Fruit fly (Drosophila melanogaster) whole organism, prepupa: ENCODE measurements around the gene mRpS11.
A peak's percentile ranks its signal among the peaks of the same experiment; 100 is the strongest.

Experiments
- Blimp-1 ChIP-seq: fragments of 200-800 bp; sonication (Bioruptor generic); optimal IDR thresholded peaks from 3 replicates; lab custom pipeline; 2017; ENCODE audit warnings: missing biosample characterization, missing genetic modification characterization, mild to moderate bottlenecking, moderate library complexity, missing genetic modification reagents
- CG11294 ChIP-seq: fragments of 200-800 bp; sonication (Bioruptor generic); IDR thresholded peaks from 2 replicates; pipeline ENCODE4 v1.3.6; 2022; ENCODE audit warnings: missing biosample characterization, missing genetic modification characterization
- CG1621 ChIP-seq: fragments of 200-800 bp; sonication (Bioruptor generic); optimal IDR thresholded peaks from 3 replicates; lab custom pipeline; 2018; ENCODE audit warnings: missing biosample characterization, mild to moderate bottlenecking, missing genetic modification characterization
- CG16779 ChIP-seq: fragments of 200-800 bp; sonication (Bioruptor generic); optimal IDR thresholded peaks from 3 replicates; lab custom pipeline; 2017; ENCODE audit warnings: missing biosample characterization, mild to moderate bottlenecking, missing genetic modification characterization
- CG31627 ChIP-seq: fragments of 200-800 bp; sonication (Bioruptor generic); optimal IDR thresholded peaks from 3 replicates; lab custom pipeline; 2016; ENCODE audit warnings: missing biosample characterization, missing genetic modification characterization
- CG32006 ChIP-seq: fragments of 200-800 bp; sonication (Bioruptor generic); optimal IDR thresholded peaks from 3 replicates; lab custom pipeline; 2017; ENCODE audit warnings: missing biosample characterization, mild to moderate bottlenecking, missing genetic modification characterization
- CG3919 ChIP-seq: fragments of 200-800 bp; sonication (Bioruptor generic); optimal IDR thresholded peaks from 3 replicates; lab custom pipeline; 2016; ENCODE audit warnings: missing biosample characterization, missing genetic modification characterization
- CG6163 ChIP-seq: fragments of 200-800 bp; sonication (Bioruptor generic); IDR thresholded peaks from 3 replicates; pipeline ENCODE4 v1.3.6; 2022; ENCODE audit warnings: missing biosample characterization, missing genetic modification characterization
- CG6276 ChIP-seq: fragments of 200-800 bp; sonication (Bioruptor generic); optimal IDR thresholded peaks from 2 replicates; lab custom pipeline; 2017; ENCODE audit warnings: missing biosample characterization, mild to moderate bottlenecking, missing genetic modification characterization
- CG6808 ChIP-seq: fragments of 200-800 bp; sonication (Bioruptor generic); optimal IDR thresholded peaks from 3 replicates; lab custom pipeline; 2017; ENCODE audit warnings: missing biosample characterization, missing genetic modification characterization, mild to moderate bottlenecking, moderate library complexity, missing genetic modification reagents
- CG6854 ChIP-seq: fragments of 200-800 bp; sonication (Bioruptor generic); optimal IDR thresholded peaks from 2 replicates; lab custom pipeline; 2017; ENCODE audit warnings: missing biosample characterization, mild to moderate bottlenecking, missing genetic modification characterization
- CG7368 ChIP-seq: fragments of 200-800 bp; sonication (Bioruptor generic); optimal IDR thresholded peaks from 3 replicates; lab custom pipeline; 2016; ENCODE audit warnings: missing biosample characterization, missing genetic modification characterization
- CG8119 ChIP-seq: fragments of 200-800 bp; sonication (Bioruptor generic); IDR thresholded peaks from 3 replicates; pipeline ENCODE4 v1.3.6; 2022; ENCODE audit warnings: missing biosample characterization, missing genetic modification characterization
- CG8319 ChIP-seq: fragments of 200-800 bp; sonication (Bioruptor generic); optimal IDR thresholded peaks from 3 replicates; lab custom pipeline; 2016; ENCODE audit warnings: missing biosample characterization, missing genetic modification characterization
- CG9139 ChIP-seq: fragments of 200-800 bp; sonication (Bioruptor generic); optimal IDR thresholded peaks from 3 replicates; lab custom pipeline; 2017; ENCODE audit warnings: missing biosample characterization, mild to moderate bottlenecking, missing genetic modification characterization
- Eip75B ChIP-seq: fragments of 200-800 bp; sonication (Bioruptor generic); optimal IDR thresholded peaks from 3 replicates; lab custom pipeline; 2016; ENCODE audit warnings: missing biosample characterization, missing genetic modification characterization
- Eip78C ChIP-seq: fragments of 200-800 bp; sonication (Bioruptor generic); peaks from one replicate; lab custom pipeline; 2016; ENCODE audit warnings: missing biosample characterization, missing genetic modification characterization
- Ets96B ChIP-seq: fragments of 200-800 bp; optimal IDR thresholded peaks from 2 replicates; lab custom pipeline; 2019; ENCODE audit warnings: missing biosample characterization, mild to moderate bottlenecking, missing genetic modification characterization, moderate library complexity
- Hr39 ChIP-seq: fragments of 200-800 bp; sonication (Bioruptor generic); optimal IDR thresholded peaks from 2 replicates; lab custom pipeline; 2016; ENCODE audit warnings: missing biosample characterization, missing genetic modification characterization
- Hr4 ChIP-seq: fragments of 200-800 bp; sonication (Bioruptor generic); optimal IDR thresholded peaks from 3 replicates; lab custom pipeline; 2016; ENCODE audit warnings: missing biosample characterization, missing genetic modification characterization
- Lpt ChIP-seq: fragments of 200-800 bp; sonication (Bioruptor generic); optimal IDR thresholded peaks from 3 replicates; lab custom pipeline; 2016; ENCODE audit warnings: missing biosample characterization, missing genetic modification characterization
- Smox ChIP-seq: fragments of 200-800 bp; sonication (Bioruptor generic); optimal IDR thresholded peaks from 3 replicates; lab custom pipeline; 2016; ENCODE audit warnings: missing biosample characterization, missing genetic modification characterization
- Sox102F ChIP-seq: fragments of 200-800 bp; sonication (Bioruptor generic); optimal IDR thresholded peaks from 2 replicates; lab custom pipeline; 2016; ENCODE audit warnings: missing biosample characterization, mild to moderate bottlenecking, missing genetic modification characterization
- dsx ChIP-seq: fragments of 200-800 bp; optimal IDR thresholded peaks from 3 replicates; lab custom pipeline; 2019; ENCODE audit warnings: missing biosample characterization, mild to moderate bottlenecking, missing genetic modification characterization, moderate library complexity; ENCODE audit not compliant: poor library complexity, severe bottlenecking
- eg ChIP-seq: fragments of 200-800 bp; sonication (Bioruptor generic); IDR thresholded peaks from 3 replicates; pipeline ENCODE4 v1.3.6; 2022; ENCODE audit warnings: missing biosample characterization, missing genetic modification characterization
- esn ChIP-seq: fragments of 200-800 bp; sonication (Bioruptor generic); optimal IDR thresholded peaks from 2 replicates; lab custom pipeline; 2016; ENCODE audit warnings: missing biosample characterization, mild to moderate bottlenecking, missing genetic modification characterization, moderate library complexity
- fd59A ChIP-seq: fragments of 200-800 bp; sonication (Bioruptor generic); optimal IDR thresholded peaks from 2 replicates; lab custom pipeline; 2017; ENCODE audit warnings: missing biosample characterization, mild to moderate bottlenecking, missing genetic modification characterization, missing genetic modification reagents
- fd85E ChIP-seq: fragments of 200-800 bp; sonication (Bioruptor generic); optimal IDR thresholded peaks from 3 replicates; lab custom pipeline; 2016; ENCODE audit warnings: missing biosample characterization, missing genetic modification characterization
- fkh ChIP-seq: fragments of 200-800 bp; sonication (Bioruptor generic); optimal IDR thresholded peaks from 3 replicates; lab custom pipeline; 2017; ENCODE audit warnings: missing biosample characterization, mild to moderate bottlenecking, missing genetic modification characterization, moderate library complexity
- lz ChIP-seq: fragments of 200-800 bp; sonication (Bioruptor generic); optimal IDR thresholded peaks from 3 replicates; lab custom pipeline; 2016; ENCODE audit warnings: missing biosample characterization, missing genetic modification characterization
- net ChIP-seq: fragments of 200-800 bp; sonication (Bioruptor generic); optimal IDR thresholded peaks from 3 replicates; lab custom pipeline; 2016; ENCODE audit warnings: missing biosample characterization, missing genetic modification characterization
- pdm3 ChIP-seq: fragments of 200-800 bp; sonication (Bioruptor generic); optimal IDR thresholded peaks from 3 replicates; lab custom pipeline; 2016; ENCODE audit warnings: missing biosample characterization, missing genetic modification characterization
- ss ChIP-seq, 2 experiments: fragments of 200-800 bp; sonication (Bioruptor generic); optimal IDR thresholded peaks; 2 replicates in 1 of 2; 3 replicates in 1 of 2; lab custom pipeline; 2017 to 2018; ENCODE audit warnings: mild to moderate bottlenecking in 2 of 2, missing biosample characterization in 2 of 2, missing genetic modification characterization in 2 of 2, moderate library complexity in 1 of 2
- svp ChIP-seq: fragments of 200-800 bp; sonication (Bioruptor generic); peaks from one replicate; lab custom pipeline; 2016; ENCODE audit warnings: missing biosample characterization, missing genetic modification characterization
- topi ChIP-seq: fragments of 200-800 bp; sonication (Bioruptor generic); optimal IDR thresholded peaks from 3 replicates; lab custom pipeline; 2016; ENCODE audit warnings: missing biosample characterization, missing genetic modification characterization
- vri ChIP-seq: fragments of 200-800 bp; sonication (Bioruptor generic); optimal IDR thresholded peaks from 3 replicates; lab custom pipeline; 2016; ENCODE audit warnings: missing biosample characterization, mild to moderate bottlenecking, missing genetic modification characterization

The mRpS11 gene

DNA sequence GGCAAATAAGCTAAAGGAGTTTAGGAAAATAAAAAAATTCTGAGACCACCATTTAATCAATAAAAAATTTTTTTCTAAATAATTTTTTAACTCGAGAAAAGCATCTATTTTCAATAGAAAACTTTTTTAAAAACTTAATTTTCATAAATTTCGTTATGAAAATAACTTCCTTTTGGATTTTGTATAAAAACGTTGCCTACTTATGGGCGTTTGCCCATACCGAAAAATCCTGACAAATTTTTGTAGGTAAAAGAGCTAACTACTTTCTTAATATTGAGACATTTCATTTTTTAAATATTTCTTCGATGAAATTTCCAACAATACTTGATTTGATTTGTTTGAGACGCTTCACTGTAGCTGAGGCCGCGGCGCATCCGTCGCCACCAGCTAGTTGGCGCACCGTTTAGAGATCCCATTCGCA lies 12.3 kb upstream of the mRpS11 start (continued):
- peak; percentile 31 for TF ChIP-seq lz (GFP tag; lab: Kevin White, UChicago)
- peak; percentile 10 for TF ChIP-seq CG31627 (GFP tag; lab: Kevin White, UChicago)
- no peak for TF ChIP-seq CG1621 (tag; lab: Kevin White, UChicago)
- TF ChIP-seq fd85E (GFP tag; lab: Kevin White, UChicago) = no peak
- peak; percentile 70 for TF ChIP-seq CG3919 (GFP tag; lab: Kevin White, UChicago)
- TF ChIP-seq Ets96B = peak; percentile 71
- TF ChIP-seq fd59A (GFP tag; lab: Kevin White, UChicago) = peak; percentile 65
- TF ChIP-seq CG11294 (GFP tag; lab: Robert Waterston, UW) = no peak
- TF ChIP-seq Eip75B (GFP tag; lab: Kevin White, UChicago) = peak; percentile 77
- peak; percentile 73; the same call in 2 of the 3 replicates for TF ChIP-seq CG6163 (GFP tag; lab: Robert Waterston, UW)
- TF ChIP-seq svp (GFP tag; lab: Kevin White, UChicago) = no peak
- no peak for TF ChIP-seq Blimp-1 (GFP tag; lab: Kevin White, UChicago)
- peak; percentile 84 for TF ChIP-seq CG8119
- peak; percentile 92 for TF ChIP-seq Hr4 (GFP tag; lab: Kevin White, UChicago)
- no peak for TF ChIP-seq CG16779
- TF ChIP-seq Smox (GFP tag; lab: Kevin White, UChicago) = peak; percentile 25
- TF ChIP-seq CG7368 (GFP tag; lab: Kevin White, UChicago) = peak; percentile 40
- TF ChIP-seq net (GFP tag; lab: Kevin White, UChicago) = peak; percentile 75
- TF ChIP-seq Hr39 = peak; percentile 31
- TF ChIP-seq esn (GFP tag; lab: Kevin White, UChicago) = peak; percentile 51
- peak; percentile 93 for TF ChIP-seq Eip78C (GFP tag; lab: Kevin White, UChicago)
- no peak for TF ChIP-seq fkh (GFP tag; lab: Kevin White, UChicago)
- TF ChIP-seq dsx (GFP tag; lab: Kevin White, UChicago) = peak; percentile 40
- TF ChIP-seq CG8319 = peak; percentile 26
- TF ChIP-seq CG6276 (GFP tag; lab: Kevin White, UChicago) = peak; percentile 78
- peak; percentile 75 for TF ChIP-seq pdm3 (GFP tag; lab: Kevin White, UChicago)

DNA sequence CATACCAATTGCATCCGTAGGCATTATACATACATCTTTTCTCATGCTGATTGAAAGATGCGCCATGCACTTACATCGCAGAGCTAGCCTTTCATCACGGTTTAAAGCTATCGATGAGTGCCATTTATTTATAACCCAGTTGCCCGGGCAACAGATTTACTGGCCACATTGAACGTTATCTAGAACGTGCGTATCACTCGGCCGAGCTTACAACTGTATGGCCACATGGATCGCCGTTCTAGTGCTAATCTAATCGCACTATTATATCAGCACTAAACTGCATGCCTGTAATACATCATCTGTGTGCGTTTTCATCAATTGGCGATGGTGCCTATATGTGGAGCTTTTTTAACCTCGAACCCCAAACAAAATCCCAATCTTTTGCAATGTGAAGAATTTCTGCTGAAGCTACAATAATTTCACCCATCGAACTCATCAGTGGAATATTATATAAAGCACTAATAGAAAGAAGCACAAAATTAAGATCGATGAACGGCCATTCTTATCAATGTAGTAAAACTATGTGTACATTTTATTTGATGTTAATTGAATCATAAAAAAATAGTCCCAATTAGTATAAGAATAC lies 11.6 kb upstream of the mRpS11 start:
- TF ChIP-seq CG8119 (no peak), svp (GFP tag; lab: Kevin White, UChicago) (peak; percentile 55)

- TF ChIP-seq CG32006 (GFP tag; lab: Kevin White, UChicago) (peak; percentile 1), Lpt (GFP tag; lab: Kevin White, UChicago) (peak; percentile 26), esn (GFP tag; lab: Kevin White, UChicago) (no peak), Eip75B (GFP tag; lab: Kevin White, UChicago) (no peak), CG6854 (GFP tag; lab: Kevin White, UChicago) (peak; percentile 64), topi (GFP tag; lab: Kevin White, UChicago) (no peak), Hr39 (no peak), CG1621 (tag; lab: Kevin White, UChicago) (peak; percentile 18), CG6163 (GFP tag; lab: Robert Waterston, UW) (peak; percentile 46; the same call in 2 of the 3 replicates), eg (GFP tag; lab: Robert Waterston, UW) (0 out of 3 replicates have a peak, but pooled peaks have one; percentile 18), ss (GFP tag; optimal IDR thresholded peaks at IDR 0.05; lab: Kevin White, UChicago) (peak in 1 of 2 experiments; percentile 74), vri (no peak), CG6808 (peak; percentile 41), Sox102F (GFP tag; lab: Kevin White, UChicago) (no peak), CG9139 (no peak)
Measured at dm6 chr3R:17061736-17062371, 10.7 kb upstream of the mRpS11 start.
